Worm (Caenorhabditis elegans) whole organism, L4/young adult: ENCODE results near the gene C17C3.11.

ENCODE experiments used
- W03F9.2 ChIP-seq: fragments of 150-350 bp; optimal IDR thresholded peaks from 2 replicates; lab custom pipeline; 2014; ENCODE audit warnings: missing biosample characterization, missing genetic modification characterization
- dao-5 ChIP-seq: sonication (generic microtip); optimal IDR thresholded peaks from 2 replicates; lab custom pipeline; 2016; ENCODE audit warnings: missing genotype, missing genetic modification characterization, moderate library complexity, missing compliant biosample characterization
- him-1 ChIP-seq: sonication (generic microtip); optimal IDR thresholded peaks from 2 replicates; lab custom pipeline; 2016; ENCODE audit warnings: missing genotype, missing genetic modification reagents, missing genetic modification characterization, missing compliant biosample characterization

DNA sequence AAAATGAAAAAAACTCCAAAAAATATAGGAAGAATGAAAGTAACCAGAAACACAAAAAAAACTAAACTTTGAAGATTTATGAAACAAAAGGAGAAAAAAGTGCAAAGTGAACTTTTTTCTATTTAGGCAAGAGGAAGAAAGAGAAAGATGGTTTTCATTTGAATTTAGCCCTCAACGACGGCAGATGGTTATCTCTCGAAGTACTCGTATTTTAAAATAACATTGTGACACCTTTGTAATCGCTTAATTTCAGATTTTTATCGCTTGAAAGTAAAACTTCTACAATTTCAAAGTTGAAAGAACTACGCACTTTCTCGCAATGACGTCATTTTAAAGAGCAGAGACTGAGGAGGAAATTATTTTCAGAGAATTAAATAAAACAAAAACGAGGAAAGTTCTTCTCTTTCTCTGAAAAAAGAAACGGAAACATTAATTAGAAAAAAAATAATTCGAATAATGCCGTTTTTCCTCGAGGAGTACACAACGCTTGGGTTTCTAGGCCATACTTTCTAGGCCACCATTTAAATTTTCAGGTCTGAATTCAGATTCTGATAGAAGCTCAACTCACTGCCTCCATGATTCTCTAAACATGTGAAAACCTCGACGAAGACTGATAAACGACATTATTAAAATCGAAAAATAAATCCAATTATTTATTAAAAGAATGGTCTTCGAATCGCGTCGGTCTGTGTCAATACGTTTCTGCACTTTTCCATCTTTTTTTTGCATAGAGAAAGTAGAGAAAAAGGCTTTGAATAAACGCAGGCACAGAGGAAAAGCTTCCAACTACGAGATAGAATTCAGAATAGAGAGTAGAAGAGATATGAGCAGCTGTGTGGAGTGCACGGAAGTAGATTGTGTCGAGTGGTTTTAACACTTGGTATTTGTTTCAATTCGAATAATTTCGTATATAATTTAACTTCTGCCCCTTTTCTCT is 25.9 kb upstream of the C17C3.11 start:
- TF ChIP-seq W03F9.2 (tag; lab: Kevin White, UChicago), result no peak
- TF ChIP-seq him-1, result no peak
- no peak for TF ChIP-seq dao-5 (tag; lab: Kevin White, UChicago)
